Worm (Caenorhabditis elegans): Measurements from ENCODE around the gene nduv-3.

DNA sequence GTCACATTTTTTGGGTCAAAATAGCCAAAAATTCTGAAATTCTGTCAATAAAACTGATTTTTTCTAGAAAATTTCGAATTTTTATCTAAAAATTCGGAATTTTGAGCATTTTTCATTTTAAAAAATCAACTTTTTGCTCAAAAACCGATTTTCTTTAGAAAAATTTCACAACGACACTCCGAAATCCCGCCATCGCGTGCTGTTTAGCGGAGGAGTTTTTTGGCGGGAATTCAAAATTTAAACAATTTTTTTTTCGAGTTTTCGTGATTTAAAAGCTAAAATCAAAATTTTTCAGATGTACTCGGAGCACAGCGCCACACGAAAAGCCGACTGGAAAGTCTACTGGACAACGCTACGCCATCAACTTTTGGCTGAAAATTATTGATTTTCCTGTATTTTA is 36.6 kb downstream of the nduv-3 start:
- TF ChIP-seq jun-1 (tag; optimal IDR thresholded peaks at IDR 0.05) = no peak
- no peak for TF ChIP-seq lin-39 (tag; optimal IDR thresholded peaks at IDR 0.05)
- no peak for TF ChIP-seq nhr-25 (tag; optimal IDR thresholded peaks at IDR 0.05; ENCODE audit: borderline replicate concordance, insufficient read depth)
- TF ChIP-seq nhr-28 (tag; optimal IDR thresholded peaks at IDR 0.05) = no peak
- TF ChIP-seq tag-97 (GFP tag; IDR thresholded peaks at IDR 0.05) = no peak
- TF ChIP-seq nhr-77 (tag; optimal IDR thresholded peaks at IDR 0.05) = no peak
- no peak for TF ChIP-seq madf-5 (GFP tag; IDR thresholded peaks at IDR 0.05)
- TF ChIP-seq ama-1 (optimal IDR thresholded peaks at IDR 0.05) = no peak
- no peak for TF ChIP-seq fkh-10 (GFP tag; optimal IDR thresholded peaks at IDR 0.05)
- no peak for TF ChIP-seq daf-19 (GFP tag; conservative IDR thresholded peaks at IDR 0.05)
- no peak for TF ChIP-seq mdl-1 (tag; optimal IDR thresholded peaks at IDR 0.05)
- no peak for TF ChIP-seq mep-1 (tag; optimal IDR thresholded peaks at IDR 0.05)
- no peak for TF ChIP-seq ztf-11 (tag; optimal IDR thresholded peaks at IDR 0.05)
- TF ChIP-seq lin-13 (GFP tag; optimal IDR thresholded peaks at IDR 0.05) = no peak

All from whole organism, L4 larva.